Worm (Caenorhabditis elegans) whole organism, L4 larva: ENCODE measurements around the gene nhr-286.

Source experiments
- egl-27 ChIP-seq: sonication (generic microtip); optimal IDR thresholded peaks from 3 replicates; lab custom pipeline; 2017; ENCODE audit warnings: missing biosample characterization, missing genetic modification reagents, missing genetic modification characterization
- lin-38 ChIP-seq: fragments of 200-800 bp; sonication (Bioruptor generic); IDR thresholded peaks from 2 replicates; pipeline ENCODE4 v1.3.6; 2022; ENCODE audit warnings: missing genetic modification reagents, missing genetic modification characterization, missing compliant biosample characterization
- mep-1 ChIP-seq: fragments of 150-350 bp; sonication (generic microtip); optimal IDR thresholded peaks from 3 replicates; lab custom pipeline; 2014; ENCODE audit warnings: missing biosample characterization, missing genetic modification characterization
- pha-4 ChIP-seq, 2 experiments: fragments of 150-350 bp in 1 of 2; fragments of 200-800 bp in 1 of 2; sonication (Bioruptor generic) in 1 of 2; IDR thresholded peaks in 1 of 2; optimal IDR thresholded peaks in 1 of 2; 2 replicates each; pipeline versions ENCODE4 v1.3.6 to Lab custom; 2014 to 2022; ENCODE audit warnings: missing genetic modification characterization in 2 of 2, missing genetic modification reagents in 2 of 2, missing biosample characterization in 1 of 2, missing compliant biosample characterization in 1 of 2
- snpc-4 ChIP-seq: fragments of 150-350 bp; optimal IDR thresholded peaks from 2 replicates; lab custom pipeline; 2014; ENCODE audit warnings: missing biosample characterization, missing genetic modification characterization
- ztf-7 ChIP-seq: fragments of 150-350 bp; optimal IDR thresholded peaks from 2 replicates; lab custom pipeline; 2014; ENCODE audit warnings: missing biosample characterization, missing genetic modification characterization

DNA sequence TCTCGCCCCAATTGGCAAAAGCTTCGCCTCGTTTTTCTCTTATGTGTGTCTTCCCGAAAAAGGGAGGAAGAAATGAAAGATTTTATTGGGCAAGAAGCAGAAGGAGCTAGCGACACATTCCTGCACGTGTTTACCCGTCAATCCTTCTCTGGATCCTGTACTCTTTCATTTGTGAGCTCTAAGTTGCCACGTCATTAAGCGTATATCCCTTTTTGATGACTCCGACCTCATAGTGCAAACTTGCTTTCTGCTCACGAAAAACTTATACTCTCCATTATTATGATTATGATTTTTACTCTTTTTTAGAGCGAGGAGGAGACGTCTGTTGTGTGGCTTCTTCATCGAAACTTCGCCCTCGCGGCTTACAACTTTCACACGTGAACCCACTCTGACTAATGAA is 19.1 kb downstream of the nhr-286 start, which contains the start of gene F27B10.1:
- no peak for TF ChIP-seq mep-1 (tag; lab: Kevin White, UChicago)
- TF ChIP-seq snpc-4 (tag; lab: Kevin White, UChicago), result no peak
- TF ChIP-seq pha-4 (GFP tag; IDR thresholded peaks at IDR 0.05; lab: Robert Waterston, UW), result no peak
- no peak for TF ChIP-seq pha-4 (tag; optimal IDR thresholded peaks at IDR 0.05; lab: Kevin White, UChicago)
- TF ChIP-seq egl-27 (tag; lab: Kevin White, UChicago), result no peak
- TF ChIP-seq ztf-7 (tag; lab: Kevin White, UChicago), result no peak
- no peak for TF ChIP-seq lin-38 (GFP tag; lab: Robert Waterston, UW)
